Fruit fly (Drosophila melanogaster): ENCODE data around the gene CG42353.

The CG42353 gene

dm6 chrX:16104056-16104737 lies 549 bp downstream of the CG42353 start:
- TF ChIP-seq ttk (optimal IDR thresholded peaks at IDR 0.05) = no peak
- TF ChIP-seq psq (optimal IDR thresholded peaks at IDR 0.05) = no peak
- no peak for TF ChIP-seq h (optimal IDR thresholded peaks at IDR 0.05)
- TF ChIP-seq Sin3A (optimal IDR thresholded peaks at IDR 0.05) = no peak
- TF ChIP-seq insv (optimal IDR thresholded peaks at IDR 0.05) = no peak
- no peak for TF ChIP-seq Myc (optimal IDR thresholded peaks at IDR 0.05)

dm6 chrX:16103482-16103881 lies 1.3 kb downstream of the CG42353 start:
- TF ChIP-seq ttk (optimal IDR thresholded peaks at IDR 0.05) = no peak
- no peak for TF ChIP-seq Sin3A (optimal IDR thresholded peaks at IDR 0.05)
- TF ChIP-seq psq (optimal IDR thresholded peaks at IDR 0.05) = no peak
- no peak for TF ChIP-seq h (optimal IDR thresholded peaks at IDR 0.05)
- no peak for TF ChIP-seq insv (optimal IDR thresholded peaks at IDR 0.05)
- no peak for TF ChIP-seq Myc (optimal IDR thresholded peaks at IDR 0.05)

- no peak for TF ChIP-seq Sin3A (optimal IDR thresholded peaks at IDR 0.05)
- TF ChIP-seq h (optimal IDR thresholded peaks at IDR 0.05) = no peak
- TF ChIP-seq insv (optimal IDR thresholded peaks at IDR 0.05) = no peak
- TF ChIP-seq psq (optimal IDR thresholded peaks at IDR 0.05) = no peak
- TF ChIP-seq ttk (optimal IDR thresholded peaks at IDR 0.05) = no peak
- no peak for TF ChIP-seq Myc (optimal IDR thresholded peaks at IDR 0.05)
These were observed 2.2 kb downstream of the CG42353 start for dm6 chrX:16102338-16103218.

- TF ChIP-seq ttk (optimal IDR thresholded peaks at IDR 0.05) (no peak), h (optimal IDR thresholded peaks at IDR 0.05) (no peak), psq (optimal IDR thresholded peaks at IDR 0.05) (no peak), insv (optimal IDR thresholded peaks at IDR 0.05) (no peak), Myc (optimal IDR thresholded peaks at IDR 0.05) (no peak), Sin3A (optimal IDR thresholded peaks at IDR 0.05) (no peak)
These were observed 3.9 kb downstream of the CG42353 start for dm6 chrX:16100726-16101351.

DNA sequence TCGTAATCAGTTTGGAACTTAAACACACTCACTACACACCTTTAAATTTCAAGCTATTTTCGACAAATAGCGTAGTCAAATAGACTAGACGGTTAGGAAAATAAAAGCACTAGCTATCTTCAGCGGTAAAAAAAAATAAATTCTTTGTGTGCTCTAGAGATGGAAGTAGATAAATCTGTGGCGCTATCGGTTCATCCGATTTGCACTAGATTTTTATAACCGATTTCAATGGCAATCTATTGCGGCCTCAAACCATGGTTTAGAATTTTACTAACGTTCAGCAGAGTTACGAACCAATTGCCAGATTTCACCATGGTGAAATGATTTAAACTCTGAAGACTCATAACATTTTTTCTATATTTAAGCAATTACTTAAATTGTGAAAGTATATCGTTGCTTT lies 8.3 kb downstream of the CG42353 start:
- TF ChIP-seq psq (optimal IDR thresholded peaks at IDR 0.05) (no peak), Sin3A (optimal IDR thresholded peaks at IDR 0.05) (no peak), insv (optimal IDR thresholded peaks at IDR 0.05) (no peak), ttk (optimal IDR thresholded peaks at IDR 0.05) (no peak), Myc (optimal IDR thresholded peaks at IDR 0.05) (no peak), h (optimal IDR thresholded peaks at IDR 0.05) (no peak)

- no peak for TF ChIP-seq h (optimal IDR thresholded peaks at IDR 0.05)
- no peak for TF ChIP-seq Myc (optimal IDR thresholded peaks at IDR 0.05)
- TF ChIP-seq insv (optimal IDR thresholded peaks at IDR 0.05) = no peak
- no peak for TF ChIP-seq ttk (optimal IDR thresholded peaks at IDR 0.05)
- no peak for TF ChIP-seq psq (optimal IDR thresholded peaks at IDR 0.05)
- TF ChIP-seq Sin3A (optimal IDR thresholded peaks at IDR 0.05) = no peak
These were observed 12.0 kb downstream of the CG42353 start for dm6 chrX:16092614-16093280.

DNA sequence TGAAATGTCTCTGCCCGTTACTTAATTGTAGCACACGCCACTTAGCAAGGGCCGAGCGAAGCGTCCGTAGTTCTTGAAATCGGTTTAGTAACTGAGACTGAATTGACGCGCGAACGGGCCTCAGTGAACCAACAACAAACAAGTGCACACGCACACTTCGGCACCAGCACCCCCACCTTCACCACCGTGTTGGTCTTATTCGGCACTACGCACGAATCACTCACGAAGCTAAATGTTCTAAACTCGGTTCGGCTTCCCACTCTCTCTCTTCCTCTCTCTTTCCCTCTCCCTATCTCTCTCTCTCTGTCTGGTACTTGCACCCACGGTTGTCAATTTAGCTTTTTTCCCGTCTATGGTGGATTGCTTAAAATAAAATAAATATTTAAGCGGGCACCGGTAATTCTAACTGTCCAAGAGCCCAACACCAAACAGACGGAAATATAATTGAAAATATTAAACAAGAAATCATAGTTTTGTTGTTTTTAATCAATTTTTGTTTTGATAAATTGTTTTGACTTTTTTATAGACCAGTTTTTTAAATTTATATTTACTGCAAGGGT lies 13.2 kb downstream of the CG42353 start, which contains the start of gene Tob:
Gene Tob, minus strand, starts transcription at position 65 of the 560 bp plus-strand sequence.
- TF ChIP-seq h (optimal IDR thresholded peaks at IDR 0.05) (no peak), Sin3A (optimal IDR thresholded peaks at IDR 0.05) (no peak), insv (optimal IDR thresholded peaks at IDR 0.05) (no peak), ttk (optimal IDR thresholded peaks at IDR 0.05) (no peak), Myc (optimal IDR thresholded peaks at IDR 0.05) (no peak), psq (optimal IDR thresholded peaks at IDR 0.05) (no peak)

- no peak for TF ChIP-seq insv (optimal IDR thresholded peaks at IDR 0.05)
- TF ChIP-seq Myc (optimal IDR thresholded peaks at IDR 0.05) = no peak
- TF ChIP-seq psq (optimal IDR thresholded peaks at IDR 0.05) = no peak
- no peak for TF ChIP-seq ttk (optimal IDR thresholded peaks at IDR 0.05)
- no peak for TF ChIP-seq Sin3A (optimal IDR thresholded peaks at IDR 0.05)
These were observed 14.3 kb downstream of the CG42353 start for dm6 chrX:16090179-16091144.

DNA sequence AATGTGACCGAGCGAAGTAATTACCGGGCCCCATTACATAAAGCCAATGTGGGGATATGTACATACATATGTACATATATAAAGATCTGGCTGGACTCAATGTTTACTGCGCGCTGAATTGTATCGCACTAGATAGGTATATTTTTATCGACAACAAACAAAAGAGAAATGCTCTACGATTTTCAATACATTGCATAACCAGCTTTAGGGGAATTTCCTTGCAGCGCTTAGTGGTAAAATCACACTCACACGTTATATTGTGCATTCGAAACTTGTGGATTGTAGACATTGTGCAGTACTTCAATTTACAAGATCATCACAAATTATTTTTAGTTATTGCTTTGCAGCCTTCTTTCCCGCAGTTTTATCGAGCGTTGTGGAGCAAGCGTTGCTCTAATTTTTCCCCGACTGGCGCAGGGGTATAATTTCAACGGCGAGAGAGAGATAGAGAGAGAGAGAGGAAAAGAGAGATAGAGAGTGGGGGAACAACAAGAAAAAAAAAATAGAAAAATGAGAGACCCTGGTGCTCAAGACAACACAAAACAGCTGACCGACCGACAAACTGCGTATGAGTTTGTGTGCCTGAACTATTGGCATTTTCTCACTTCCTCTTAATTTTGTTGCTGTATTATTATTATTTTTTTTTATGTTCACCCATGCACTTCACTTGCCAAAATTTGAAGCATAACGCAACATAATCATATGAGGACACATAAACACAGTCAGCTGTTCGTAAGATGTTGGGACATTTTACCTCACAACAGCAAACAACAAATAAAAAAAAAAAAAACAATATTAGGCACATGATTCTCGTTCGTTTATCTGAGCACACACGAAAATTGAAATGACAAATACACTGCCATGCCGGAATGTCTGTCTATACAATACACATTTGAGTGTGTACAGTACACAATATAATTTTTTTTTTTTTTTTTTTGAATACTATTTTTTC lies 15.5 kb downstream of the CG42353 start:
- TF ChIP-seq psq (optimal IDR thresholded peaks at IDR 0.05) = no peak
- no peak for TF ChIP-seq Myc (optimal IDR thresholded peaks at IDR 0.05)
- TF ChIP-seq ttk (optimal IDR thresholded peaks at IDR 0.05) = no peak
- no peak for TF ChIP-seq Sin3A (optimal IDR thresholded peaks at IDR 0.05)
- no peak for TF ChIP-seq h (optimal IDR thresholded peaks at IDR 0.05)
- no peak for TF ChIP-seq insv (optimal IDR thresholded peaks at IDR 0.05)

Data from Kc167 (cell line).